Worm (Caenorhabditis elegans) whole organism, mixed stage, embryonic: ENCODE measurements around the gene srd-46.

Experiments used
- snpc-4 ChIP-seq: fragments of 150-350 bp; optimal IDR thresholded peaks from 2 replicates; lab custom pipeline; 2014; ENCODE audit warnings: missing biosample characterization, missing genetic modification characterization
- unc-120 ChIP-seq: sonication (generic microtip); optimal IDR thresholded peaks from 2 replicates; lab custom pipeline; 2017; ENCODE audit warnings: missing genetic modification characterization, missing compliant biosample characterization; ENCODE audit not compliant: poor library complexity, severe bottlenecking
- zip-8 ChIP-seq: fragments of 150-350 bp; optimal IDR thresholded peaks from 2 replicates; lab custom pipeline; 2014; ENCODE audit warnings: missing biosample characterization, missing genetic modification characterization

DNA sequence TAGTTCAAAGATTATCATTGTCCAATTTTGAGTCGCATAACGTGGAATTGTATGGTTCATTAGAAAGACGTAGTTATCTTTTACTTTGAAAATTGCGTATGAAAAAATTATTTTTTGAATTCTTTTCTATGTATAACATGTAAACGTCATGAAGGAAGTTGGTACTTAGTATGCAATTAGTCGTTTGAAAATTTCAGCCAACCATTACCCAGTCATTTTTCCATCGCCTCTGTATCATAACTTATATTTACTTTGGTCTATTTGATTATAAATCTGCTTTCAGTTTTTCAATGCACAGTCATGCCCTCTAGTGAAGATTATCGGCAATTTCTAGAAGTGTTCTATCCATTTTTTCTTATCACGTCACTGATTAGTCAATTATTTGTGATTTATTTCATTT, 5.5 kb upstream of the srd-46 start, which contains the start of gene srd-41:
- TF ChIP-seq zip-8 (tag; lab: Kevin White, UChicago), result no peak
- no peak for TF ChIP-seq snpc-4
- no peak for TF ChIP-seq unc-120 (tag; lab: Kevin White, UChicago)
